Worm (Caenorhabditis elegans) whole organism, mixed stage, embryonic: ENCODE results near the gene Y51H7C.41.

Experiments
- M03D4.4 ChIP-seq: sonication (generic microtip); optimal IDR thresholded peaks from 2 replicates; lab custom pipeline; 2017; ENCODE audit warnings: mild to moderate bottlenecking, missing genetic modification characterization, missing compliant biosample characterization
- bed-3 ChIP-seq: fragments of 200-800 bp; sonication (Bioruptor generic); optimal IDR thresholded peaks from 3 replicates; lab custom pipeline; 2018; ENCODE audit warnings: mild to moderate bottlenecking, missing genetic modification characterization, moderate library complexity, missing compliant biosample characterization
- blmp-1 ChIP-seq: fragments of 150-350 bp; optimal IDR thresholded peaks from 2 replicates; lab custom pipeline; 2014; ENCODE audit warnings: missing biosample characterization, missing genetic modification characterization
- ceh-39 ChIP-seq: fragments of 150-350 bp; optimal IDR thresholded peaks from 2 replicates; lab custom pipeline; 2014; ENCODE audit warnings: missing biosample characterization, missing genetic modification characterization
- ceh-43 ChIP-seq: fragments of 200-800 bp; sonication (Bioruptor generic); optimal IDR thresholded peaks from 2 replicates; lab custom pipeline; 2018; ENCODE audit warnings: mild to moderate bottlenecking, missing genetic modification characterization, moderate library complexity, missing compliant biosample characterization
- ceh-83 ChIP-seq: fragments of 200-800 bp; sonication (Bioruptor generic); optimal IDR thresholded peaks from 2 replicates; lab custom pipeline; 2018; ENCODE audit warnings: mild to moderate bottlenecking, missing genetic modification characterization, missing compliant biosample characterization
- ces-1 ChIP-seq: fragments of 150-350 bp; optimal IDR thresholded peaks from 2 replicates; lab custom pipeline; 2014; ENCODE audit warnings: missing biosample characterization, missing genetic modification reagents, missing genetic modification characterization
- drap-1 ChIP-seq: fragments of 200-800 bp; sonication (Bioruptor generic); optimal IDR thresholded peaks from 3 replicates; lab custom pipeline; 2018; ENCODE audit warnings: mild to moderate bottlenecking, missing genetic modification characterization, missing compliant biosample characterization
- elt-1 ChIP-seq: sonication (generic microtip); optimal IDR thresholded peaks from 2 replicates; lab custom pipeline; 2017; ENCODE audit warnings: missing genetic modification characterization, mild to moderate bottlenecking, missing compliant biosample characterization, antibody characterized with exemption, moderate library complexity, borderline replicate concordance; ENCODE audit not compliant: insufficient read depth
- elt-3 ChIP-seq: fragments of 150-350 bp; optimal IDR thresholded peaks from 2 replicates; lab custom pipeline; 2014; ENCODE audit warnings: missing biosample characterization, missing genetic modification characterization
- flh-1 ChIP-seq: fragments of 200-800 bp; sonication (Bioruptor generic); optimal IDR thresholded peaks from 2 replicates; lab custom pipeline; 2018; ENCODE audit warnings: mild to moderate bottlenecking, missing genetic modification characterization, moderate library complexity, missing compliant biosample characterization
- ham-2 ChIP-seq: fragments of 200-800 bp; sonication (Bioruptor generic); optimal IDR thresholded peaks from 2 replicates; lab custom pipeline; 2018; ENCODE audit warnings: mild to moderate bottlenecking, missing genetic modification characterization, missing compliant biosample characterization
- hlh-1 ChIP-seq: fragments of 150-350 bp; optimal IDR thresholded peaks from 2 replicates; lab custom pipeline; 2014; ENCODE audit warnings: missing biosample characterization, missing genetic modification reagents, missing genetic modification characterization
- lin-13 ChIP-seq: fragments of 150-350 bp; optimal IDR thresholded peaks from 2 replicates; lab custom pipeline; 2014; ENCODE audit warnings: missing biosample characterization, missing genetic modification characterization
- lsy-2 ChIP-seq: fragments of 150-350 bp; optimal IDR thresholded peaks from 2 replicates; lab custom pipeline; 2014; ENCODE audit warnings: missing biosample characterization, missing genetic modification characterization
- mab-5 ChIP-seq: fragments of 150-350 bp; optimal IDR thresholded peaks from 2 replicates; lab custom pipeline; 2014; ENCODE audit warnings: missing biosample characterization, missing genetic modification characterization
- mep-1 ChIP-seq: fragments of 150-350 bp; optimal IDR thresholded peaks from 2 replicates; lab custom pipeline; 2017; ENCODE audit warnings: missing biosample characterization, missing genetic modification reagents, missing genetic modification characterization, inconsistent platforms
- mls-2 ChIP-seq: sonication (generic microtip); optimal IDR thresholded peaks from 2 replicates; lab custom pipeline; 2016; ENCODE audit warnings: mild to moderate bottlenecking, missing genetic modification characterization, moderate library complexity, missing compliant biosample characterization
- nhr-12 ChIP-seq: fragments of 150-350 bp; optimal IDR thresholded peaks from 2 replicates; lab custom pipeline; 2014; ENCODE audit warnings: missing biosample characterization, missing genetic modification characterization
- nhr-2 ChIP-seq: fragments of 150-350 bp; optimal IDR thresholded peaks from 2 replicates; lab custom pipeline; 2014; ENCODE audit warnings: missing biosample characterization, missing genetic modification characterization
- nhr-237 ChIP-seq: fragments of 150-350 bp; optimal IDR thresholded peaks from 2 replicates; lab custom pipeline; 2014; ENCODE audit warnings: missing biosample characterization, missing genetic modification characterization
- nhr-28 ChIP-seq: fragments of 150-350 bp; optimal IDR thresholded peaks from 2 replicates; lab custom pipeline; 2014; ENCODE audit warnings: missing biosample characterization, missing genetic modification characterization
- nhr-76 ChIP-seq: sonication (generic microtip); optimal IDR thresholded peaks from 2 replicates; lab custom pipeline; 2017; ENCODE audit warnings: missing biosample characterization, missing genetic modification characterization
- pha-4 ChIP-seq: fragments of 150-350 bp; optimal IDR thresholded peaks from 2 replicates; lab custom pipeline; 2018; ENCODE audit warnings: missing biosample characterization, missing genetic modification reagents, missing genetic modification characterization
- sem-2 ChIP-seq: fragments of 200-800 bp; sonication (Bioruptor generic); optimal IDR thresholded peaks from 2 replicates; lab custom pipeline; 2018; ENCODE audit warnings: mild to moderate bottlenecking, missing genetic modification characterization, missing compliant biosample characterization
- sptf-1 ChIP-seq: sonication (generic microtip); optimal IDR thresholded peaks from 2 replicates; lab custom pipeline; 2017; ENCODE audit warnings: mild to moderate bottlenecking, missing genetic modification characterization, moderate library complexity, missing compliant biosample characterization
- tbx-8 ChIP-seq: fragments of 200-800 bp; sonication (Bioruptor generic); optimal IDR thresholded peaks from 2 replicates; lab custom pipeline; 2018; ENCODE audit warnings: mild to moderate bottlenecking, missing genetic modification characterization, moderate library complexity, missing compliant biosample characterization
- unc-120 ChIP-seq: sonication (generic microtip); optimal IDR thresholded peaks from 2 replicates; lab custom pipeline; 2017; ENCODE audit warnings: missing genetic modification characterization, missing compliant biosample characterization; ENCODE audit not compliant: poor library complexity, severe bottlenecking
- unc-39 ChIP-seq: fragments of 150-350 bp; optimal IDR thresholded peaks from 2 replicates; lab custom pipeline; 2014; ENCODE audit warnings: missing biosample characterization, missing genetic modification characterization
- unc-62 ChIP-seq: fragments of 150-350 bp; optimal IDR thresholded peaks from 2 replicates; lab custom pipeline; 2014; ENCODE audit warnings: missing biosample characterization, missing genetic modification reagents, missing genetic modification characterization
- zip-8 ChIP-seq: fragments of 150-350 bp; optimal IDR thresholded peaks from 2 replicates; lab custom pipeline; 2014; ENCODE audit warnings: missing biosample characterization, missing genetic modification characterization
- ztf-11 ChIP-seq: fragments of 150-350 bp; optimal IDR thresholded peaks from 2 replicates; lab custom pipeline; 2014; ENCODE audit warnings: missing biosample characterization, missing genetic modification characterization

Y51H7C.41 gene

DNA sequence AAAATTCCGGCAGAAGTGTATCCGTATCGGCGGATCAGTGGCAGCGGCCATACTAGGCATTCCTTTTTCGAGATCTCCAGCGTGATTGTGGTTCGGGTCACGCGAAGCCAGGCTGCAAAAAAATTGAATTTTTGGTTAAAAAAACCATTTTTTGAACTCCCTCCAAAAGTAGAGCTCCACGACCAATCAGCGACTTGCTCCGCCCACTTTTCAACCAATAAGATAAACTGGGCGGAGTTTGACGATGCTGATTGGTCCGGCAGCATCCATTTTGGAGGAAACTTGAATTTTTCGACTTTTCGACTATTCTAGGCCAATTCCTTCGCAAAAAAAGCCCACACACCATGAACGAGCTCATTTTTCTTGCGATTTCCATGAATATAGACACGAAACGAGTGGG, 28.6 kb upstream of the Y51H7C.41 start:
- TF ChIP-seq sptf-1 = no peak

DNA sequence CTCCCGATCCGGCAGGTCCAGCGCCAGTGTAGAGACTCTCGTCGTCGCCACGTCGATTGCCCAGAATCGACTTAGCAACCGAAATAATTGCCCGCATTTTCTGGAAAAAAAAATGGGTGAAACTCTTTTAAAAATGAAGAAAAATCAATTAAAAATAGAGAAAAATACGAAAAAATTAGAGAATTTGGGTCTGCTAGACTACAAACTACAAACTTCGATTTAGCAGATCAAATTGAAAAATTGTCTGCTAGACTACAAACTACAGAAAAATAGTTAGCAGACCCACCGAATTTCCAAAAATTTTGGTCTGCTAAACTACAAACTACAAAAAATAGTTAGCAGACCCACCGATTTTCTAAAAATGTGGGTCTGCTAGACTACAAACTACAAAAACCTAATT, 28.2 kb upstream of the Y51H7C.41 start, which contains the start of gene rog-1:
Gene rog-1 (minus strand): TSS at position 101 of the 400 bp plus-strand sequence.
- TF ChIP-seq tbx-8 (GFP tag; lab: Kevin White, UChicago) (no peak), nhr-28 (tag; lab: Kevin White, UChicago) (no peak), blmp-1 (tag; lab: Kevin White, UChicago) (no peak), drap-1 (GFP tag; lab: Kevin White, UChicago) (no peak), elt-1 (tag; lab: Kevin White, UChicago) (no peak), sem-2 (no peak), ham-2 (GFP tag; lab: Kevin White, UChicago) (no peak), nhr-237 (no peak), ces-1 (GFP tag; lab: Kevin White, UChicago) (no peak), pha-4 (no peak), ceh-43 (GFP tag; lab: Kevin White, UChicago) (no peak), mls-2 (tag; lab: Kevin White, UChicago) (no peak)

DNA sequence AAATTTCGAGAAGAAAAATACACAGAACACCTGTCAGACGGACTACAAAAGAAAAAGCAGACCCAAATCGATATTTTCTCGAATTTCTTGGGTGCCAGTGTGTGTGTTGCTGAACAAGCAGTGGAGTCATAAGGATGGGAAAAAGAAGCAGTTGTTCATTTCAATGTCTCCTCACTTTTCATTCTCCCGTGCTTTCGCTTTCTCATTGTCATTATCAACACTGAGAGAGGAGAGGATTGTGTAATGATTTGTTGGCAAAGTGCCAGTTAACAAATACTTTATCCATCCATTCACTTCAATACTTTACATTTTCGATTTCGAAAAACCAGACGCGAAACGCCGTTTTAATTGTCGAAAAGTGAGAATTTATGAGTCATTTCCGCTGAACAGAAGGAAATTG, 27.5 kb upstream of the Y51H7C.41 start:
- TF ChIP-seq bed-3 (GFP tag; lab: Kevin White, UChicago) (no peak), tbx-8 (GFP tag; lab: Kevin White, UChicago) (no peak), zip-8 (tag; lab: Kevin White, UChicago) (no peak), hlh-1 (peak; percentile 95), nhr-2 (tag; lab: Kevin White, UChicago) (no peak), unc-62 (GFP tag; lab: Kevin White, UChicago) (peak; percentile 26), nhr-76 (tag; lab: Kevin White, UChicago) (no peak), lin-13 (tag; lab: Kevin White, UChicago) (no peak), unc-120 (peak; percentile 43)

DNA sequence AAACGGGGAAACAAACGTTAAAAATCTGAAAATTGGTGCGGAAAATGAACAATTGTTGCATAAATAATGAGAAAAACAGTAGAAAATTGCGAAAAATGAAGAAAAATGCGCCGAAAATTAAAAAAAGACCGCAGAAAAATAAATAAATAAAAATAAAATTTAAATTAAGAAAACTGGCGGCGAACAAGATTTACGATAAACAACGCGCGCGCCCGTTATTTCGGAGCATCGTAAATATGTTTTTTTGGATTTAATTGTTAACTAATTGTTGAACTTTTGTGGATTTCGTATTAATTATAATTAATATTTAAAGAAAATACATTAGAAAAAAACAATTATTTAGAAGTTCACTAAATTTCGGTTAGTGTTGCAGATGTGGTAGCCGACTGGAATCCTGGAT, 26.3 kb upstream of the Y51H7C.41 start:
- TF ChIP-seq sptf-1 = no peak
- no peak for TF ChIP-seq hlh-1
- TF ChIP-seq nhr-2 (tag; lab: Kevin White, UChicago) = no peak
- no peak for TF ChIP-seq elt-1 (tag; lab: Kevin White, UChicago)
- TF ChIP-seq mab-5 (tag; lab: Kevin White, UChicago) = no peak
- no peak for TF ChIP-seq lsy-2 (tag; lab: Kevin White, UChicago)
- TF ChIP-seq ceh-39 (tag; lab: Kevin White, UChicago) = no peak
- no peak for TF ChIP-seq nhr-12 (tag; lab: Kevin White, UChicago)
- no peak for TF ChIP-seq pha-4
- TF ChIP-seq unc-39 = no peak
- no peak for TF ChIP-seq ham-2 (GFP tag; lab: Kevin White, UChicago)
- no peak for TF ChIP-seq flh-1 (GFP tag; lab: Kevin White, UChicago)
- no peak for TF ChIP-seq drap-1 (GFP tag; lab: Kevin White, UChicago)
- no peak for TF ChIP-seq ceh-83 (GFP tag; lab: Kevin White, UChicago)
- no peak for TF ChIP-seq M03D4.4 (tag; lab: Kevin White, UChicago)
- no peak for TF ChIP-seq elt-3 (tag; lab: Kevin White, UChicago)
- no peak for TF ChIP-seq ztf-11 (tag; lab: Kevin White, UChicago)
- TF ChIP-seq ces-1 (GFP tag; lab: Kevin White, UChicago) = no peak
- TF ChIP-seq tbx-8 (GFP tag; lab: Kevin White, UChicago) = no peak
- no peak for TF ChIP-seq blmp-1 (tag; lab: Kevin White, UChicago)
- TF ChIP-seq, all 35 proteins: peak for 0

DNA sequence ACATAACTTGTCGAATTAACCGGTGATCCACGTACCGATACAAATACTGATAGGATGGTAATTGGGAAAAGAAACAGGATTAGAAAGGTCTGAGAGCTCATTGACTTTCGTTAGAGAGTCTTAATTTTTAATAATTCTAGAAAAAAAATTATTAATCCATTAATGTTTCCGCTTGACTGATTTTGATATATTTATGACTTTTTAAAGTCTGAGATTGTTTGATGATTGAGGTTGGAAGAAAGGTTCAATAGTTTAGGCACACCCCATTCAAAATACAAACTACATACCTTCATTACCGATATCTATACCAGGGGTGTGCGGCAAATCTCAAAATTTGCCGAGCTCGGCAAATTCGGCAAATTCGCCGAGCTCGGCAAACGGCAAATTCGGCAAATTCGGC, 24.9 kb upstream of the Y51H7C.41 start, which contains the start of gene F54D12.10:
Gene F54D12.10 (minus strand): TSS at position 101 of the 400 bp plus-strand sequence.
- TF ChIP-seq mep-1 (tag; lab: Kevin White, UChicago) (no peak), nhr-28 (tag; lab: Kevin White, UChicago) (no peak), M03D4.4 (tag; lab: Kevin White, UChicago) (no peak), mls-2 (tag; lab: Kevin White, UChicago) (no peak), elt-3 (tag; lab: Kevin White, UChicago) (no peak), blmp-1 (tag; lab: Kevin White, UChicago) (no peak)
